Fruit fly (Drosophila melanogaster): ENCODE results near the gene CG3662.

DNA sequence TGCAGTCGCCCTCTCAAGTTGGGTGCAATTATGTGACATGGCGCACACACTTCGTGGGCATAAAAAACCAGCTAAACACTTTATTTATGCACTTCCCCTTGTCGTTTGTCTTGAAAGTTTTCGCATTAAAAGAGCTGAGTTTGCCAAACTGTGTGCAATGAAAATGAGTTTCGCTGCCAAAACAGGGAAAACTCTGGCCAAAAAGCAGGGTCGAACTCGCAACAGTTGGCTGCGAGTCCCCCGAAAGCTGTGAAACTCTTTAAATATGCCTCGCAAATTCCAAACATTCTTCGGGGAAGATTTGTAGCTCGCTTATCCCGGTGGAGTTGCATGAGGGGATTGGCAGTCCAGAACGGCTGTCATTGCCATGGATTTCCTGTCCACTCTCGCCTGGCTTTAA, 40.9 kb upstream of the CG3662 start, which contains the start of gene Gr21a:
- no peak for TF ChIP-seq CG16779 (tag; optimal IDR thresholded peaks at IDR 0.05)
- TF ChIP-seq CG11902 (GFP tag; optimal IDR thresholded peaks at IDR 0.05), result no peak
- no peak for TF ChIP-seq Sox102F (GFP tag; optimal IDR thresholded peaks at IDR 0.05)
- TF ChIP-seq fd85E (GFP tag; optimal IDR thresholded peaks at IDR 0.05), result no peak
- TF ChIP-seq Sox14 (GFP tag; optimal IDR thresholded peaks at IDR 0.05), result no peak
- TF ChIP-seq CG6163 (GFP tag; IDR thresholded peaks at IDR 0.05), result no peak
- TF ChIP-seq OdsH (GFP tag; optimal IDR thresholded peaks at IDR 0.05), result no peak
- TF ChIP-seq CG3919 (GFP tag; optimal IDR thresholded peaks at IDR 0.05), result no peak
- no peak for TF ChIP-seq topi (GFP tag; optimal IDR thresholded peaks at IDR 0.05)
- TF ChIP-seq CG34406 (GFP tag; optimal IDR thresholded peaks at IDR 0.05), result no peak
- TF ChIP-seq dac (GFP tag; optimal IDR thresholded peaks at IDR 0.05), result no peak

Data from whole organism, prepupa.